Worm (Caenorhabditis elegans): ENCODE results near the gene cku-80.

DNA sequence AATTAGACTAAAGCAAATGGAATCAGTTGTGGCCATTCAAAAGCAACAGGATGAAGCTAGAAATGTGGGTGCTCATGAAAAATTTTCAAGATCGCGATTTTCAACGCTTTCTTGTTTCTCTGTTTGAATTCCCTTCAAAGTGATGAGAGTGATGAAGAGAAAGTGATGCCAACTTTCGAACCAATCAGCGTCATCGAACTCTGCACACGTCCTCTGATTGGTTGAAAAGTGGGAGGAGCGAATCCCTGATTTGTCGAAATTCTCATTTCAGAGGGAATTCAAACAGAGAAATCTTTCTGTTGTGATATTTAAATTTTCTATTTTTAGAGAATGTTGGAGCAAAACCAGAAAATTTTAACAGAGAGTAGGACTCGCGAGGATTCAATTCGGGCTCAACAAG is 37.5 kb upstream of the cku-80 start:
- no peak for TF ChIP-seq unc-130 (GFP tag; optimal IDR thresholded peaks at IDR 0.05)
- no peak for TF ChIP-seq mes-4 (tag; optimal IDR thresholded peaks at IDR 0.05)
- TF ChIP-seq ceh-100 (GFP tag; IDR thresholded peaks at IDR 0.05) = no peak
- TF ChIP-seq die-1 (tag; optimal IDR thresholded peaks at IDR 0.05) = no peak
- TF ChIP-seq madf-8 (GFP tag; conservative IDR thresholded peaks at IDR 0.05) = no peak
- no peak for TF ChIP-seq B0261.1 (tag; optimal IDR thresholded peaks at IDR 0.05)
- TF ChIP-seq ceh-58 (GFP tag; IDR thresholded peaks at IDR 0.05) = no peak
- TF ChIP-seq athp-1 (tag; optimal IDR thresholded peaks at IDR 0.05) = no peak
- TF ChIP-seq F22D6.2 (tag; optimal IDR thresholded peaks at IDR 0.05) = no peak
- no peak for TF ChIP-seq bed-1 (GFP tag; IDR thresholded peaks at IDR 0.05)
- TF ChIP-seq dox-1 (GFP tag; IDR thresholded peaks at IDR 0.05) = no peak
- no peak for TF ChIP-seq efl-1 (GFP tag; optimal IDR thresholded peaks at IDR 0.05)

Data from whole organism, young adult.